Worm (Caenorhabditis elegans) whole organism, L1 larva: ENCODE measurements around the gene B0454.8.

ENCODE experiments used
- C04F5.9 ChIP-seq: sonication (generic microtip); optimal IDR thresholded peaks from 2 replicates; lab custom pipeline; 2016; ENCODE audit warnings: missing genetic modification characterization, missing compliant biosample characterization
- C34B4.2 ChIP-seq: sonication (generic microtip); optimal IDR thresholded peaks from 2 replicates; lab custom pipeline; 2017; ENCODE audit warnings: mild to moderate bottlenecking, missing genetic modification characterization, missing compliant biosample characterization
- F16B12.6 ChIP-seq: fragments of 150-350 bp; optimal IDR thresholded peaks from 2 replicates; lab custom pipeline; 2014; ENCODE audit warnings: missing biosample characterization, missing genetic modification characterization
- Y116A8C.19 ChIP-seq: sonication (generic microtip); optimal IDR thresholded peaks from 2 replicates; lab custom pipeline; 2016; ENCODE audit warnings: missing compliant biosample characterization, missing genetic modification characterization, borderline replicate concordance
- aha-1 ChIP-seq: fragments of 150-350 bp; optimal IDR thresholded peaks from 2 replicates; lab custom pipeline; 2014; ENCODE audit warnings: missing biosample characterization, missing genetic modification characterization
- ama-1 ChIP-seq: fragments of 150-350 bp; optimal IDR thresholded peaks from 2 replicates; lab custom pipeline; 2014
- blmp-1 ChIP-seq: fragments of 150-350 bp; optimal IDR thresholded peaks from 2 replicates; lab custom pipeline; 2014; ENCODE audit warnings: missing biosample characterization, missing genetic modification characterization
- ceh-63 ChIP-seq: fragments of 200-800 bp; sonication (Bioruptor generic); optimal IDR thresholded peaks from 2 replicates; lab custom pipeline; 2018; ENCODE audit warnings: mild to moderate bottlenecking, missing genetic modification characterization, missing compliant biosample characterization
- ceh-88 ChIP-seq: fragments of 200-800 bp; sonication (Bioruptor generic); IDR thresholded peaks from 2 replicates; pipeline ENCODE4 v1.3.6; 2022; ENCODE audit warnings: missing genetic modification characterization, missing compliant biosample characterization
- ceh-90 ChIP-seq: sonication (generic microtip); optimal IDR thresholded peaks from 2 replicates; lab custom pipeline; 2016; ENCODE audit warnings: missing genetic modification characterization, missing compliant biosample characterization
- ces-1 ChIP-seq: fragments of 150-350 bp; optimal IDR thresholded peaks from 2 replicates; lab custom pipeline; 2014; ENCODE audit warnings: missing biosample characterization, missing genetic modification reagents, missing genetic modification characterization
- dpl-1 ChIP-seq, 3 experiments: fragments of 150-350 bp in 2 of 3; sonication (generic microtip) in 1 of 3; optimal IDR thresholded peaks; 2 replicates each; lab custom pipeline; 2014 to 2017; ENCODE audit warnings: missing biosample characterization in 3 of 3, missing genetic modification characterization in 3 of 3, missing genetic modification reagents in 3 of 3
- dsc-1 ChIP-seq: sonication (generic microtip); optimal IDR thresholded peaks from 2 replicates; lab custom pipeline; 2016; ENCODE audit warnings: mild to moderate bottlenecking, missing genetic modification characterization, missing compliant biosample characterization
- efl-1 ChIP-seq, 4 experiments: fragments of 150-350 bp; optimal IDR thresholded peaks in 3 of 4; peaks in 1 of 4; 1 replicate in 1 of 4; 2 replicates in 3 of 4; lab custom pipeline; 2014; ENCODE audit warnings: missing biosample characterization in 2 of 4, missing genetic modification characterization in 2 of 4, missing genetic modification reagents in 2 of 4
- egl-13 ChIP-seq: sonication (generic microtip); optimal IDR thresholded peaks from 2 replicates; lab custom pipeline; 2016; ENCODE audit warnings: missing genotype, missing genetic modification reagents, missing genetic modification characterization, missing compliant biosample characterization
- egl-27 ChIP-seq, 2 experiments: fragments of 150-350 bp in 1 of 2; sonication (generic microtip); optimal IDR thresholded peaks; 3 replicates each; lab custom pipeline; 2017 to 2018; ENCODE audit warnings: missing biosample characterization in 2 of 2, missing genetic modification characterization in 2 of 2, missing genetic modification reagents in 2 of 2
- elt-2 ChIP-seq: sonication (generic microtip); optimal IDR thresholded peaks from 2 replicates; lab custom pipeline; 2016; ENCODE audit warnings: missing genetic modification characterization, mild to moderate bottlenecking, inconsistent platforms, missing compliant biosample characterization, missing genetic modification reagents
- elt-3 ChIP-seq, 6 experiments: fragments of 150-350 bp in 1 of 6; sonication (generic microtip); optimal IDR thresholded peaks; 2 replicates each; lab custom pipeline; 2017 to 2018; ENCODE audit warnings: missing biosample characterization in 6 of 6, missing genetic modification characterization in 6 of 6, inconsistent platforms in 1 of 6
- fkh-8 ChIP-seq: sonication (generic microtip); optimal IDR thresholded peaks from 2 replicates; lab custom pipeline; 2016; ENCODE audit warnings: mild to moderate bottlenecking, missing genetic modification characterization, missing compliant biosample characterization
- fos-1 ChIP-seq: fragments of 150-350 bp; optimal IDR thresholded peaks from 2 replicates; lab custom pipeline; 2014; ENCODE audit warnings: missing biosample characterization, missing genetic modification characterization
- grh-1 ChIP-seq: fragments of 200-800 bp; sonication (Bioruptor generic); IDR thresholded peaks from 2 replicates; pipeline ENCODE4 v1.3.6; 2022; ENCODE audit warnings: missing genetic modification reagents, missing genetic modification characterization, missing compliant biosample characterization
- hlh-17 ChIP-seq: fragments of 200-800 bp; sonication (Bioruptor generic); optimal IDR thresholded peaks from 2 replicates; lab custom pipeline; 2018; ENCODE audit warnings: missing genetic modification characterization, mild to moderate bottlenecking, missing compliant biosample characterization, moderate library complexity, borderline replicate concordance
- hlh-4 ChIP-seq: sonication (generic microtip); optimal IDR thresholded peaks from 2 replicates; lab custom pipeline; 2016; ENCODE audit warnings: mild to moderate bottlenecking, missing genetic modification characterization, missing compliant biosample characterization
- jun-1 ChIP-seq: fragments of 150-350 bp; optimal IDR thresholded peaks from 2 replicates; lab custom pipeline; 2014; ENCODE audit warnings: missing biosample characterization, missing genetic modification reagents, missing genetic modification characterization
- lin-13 ChIP-seq: fragments of 150-350 bp; optimal IDR thresholded peaks from 2 replicates; lab custom pipeline; 2014; ENCODE audit warnings: missing biosample characterization, missing genetic modification reagents, missing genetic modification characterization
- lin-15B ChIP-seq: fragments of 150-350 bp; sonication (generic microtip); optimal IDR thresholded peaks from 3 replicates; lab custom pipeline; 2014; ENCODE audit warnings: missing biosample characterization, missing genetic modification characterization
- lin-39 ChIP-seq: fragments of 150-350 bp; optimal IDR thresholded peaks from 2 replicates; lab custom pipeline; 2014; ENCODE audit warnings: missing biosample characterization, missing genetic modification reagents, missing genetic modification characterization
- mdl-1 ChIP-seq, 2 experiments: fragments of 150-350 bp; optimal IDR thresholded peaks; 2 replicates each; lab custom pipeline; 2014 to 2017; ENCODE audit warnings: missing biosample characterization in 2 of 2, missing genetic modification characterization in 2 of 2, inconsistent platforms in 1 of 2
- nhr-12 ChIP-seq: sonication (generic microtip); optimal IDR thresholded peaks from 2 replicates; lab custom pipeline; 2017; ENCODE audit warnings: missing biosample characterization, missing genetic modification characterization
- nhr-28 ChIP-seq: fragments of 150-350 bp; optimal IDR thresholded peaks from 2 replicates; lab custom pipeline; 2014; ENCODE audit warnings: missing biosample characterization, missing genetic modification characterization
- nhr-47 ChIP-seq: sonication (generic microtip); optimal IDR thresholded peaks from 2 replicates; lab custom pipeline; 2016; ENCODE audit warnings: mild to moderate bottlenecking, missing genetic modification characterization, moderate library complexity, missing compliant biosample characterization
- nhr-76 ChIP-seq: sonication (generic microtip); optimal IDR thresholded peaks from 2 replicates; lab custom pipeline; 2017; ENCODE audit warnings: missing biosample characterization, missing genetic modification characterization
- nhr-77 ChIP-seq: fragments of 150-350 bp; optimal IDR thresholded peaks from 2 replicates; lab custom pipeline; 2014; ENCODE audit warnings: missing biosample characterization, missing genetic modification characterization
- pqm-1 ChIP-seq: sonication (generic microtip); optimal IDR thresholded peaks from 3 replicates; lab custom pipeline; 2017; ENCODE audit warnings: missing biosample characterization, missing genetic modification characterization
- sptf-1 ChIP-seq: fragments of 150-350 bp; optimal IDR thresholded peaks from 2 replicates; lab custom pipeline; 2014; ENCODE audit warnings: missing biosample characterization, missing genetic modification characterization
- sup-37 ChIP-seq: fragments of 200-800 bp; sonication (Bioruptor generic); optimal IDR thresholded peaks from 2 replicates; lab custom pipeline; 2018; ENCODE audit warnings: mild to moderate bottlenecking, missing genetic modification characterization, missing compliant biosample characterization
- tlp-1 ChIP-seq: fragments of 150-350 bp; optimal IDR thresholded peaks from 2 replicates; lab custom pipeline; 2014; ENCODE audit warnings: missing biosample characterization, missing genetic modification characterization
- unc-30 ChIP-seq: sonication (generic microtip); optimal IDR thresholded peaks from 2 replicates; lab custom pipeline; 2017; ENCODE audit warnings: missing biosample characterization, missing genetic modification characterization
- unc-62 ChIP-seq: fragments of 150-350 bp; optimal IDR thresholded peaks from 2 replicates; lab custom pipeline; 2014; ENCODE audit warnings: missing biosample characterization, missing genetic modification reagents, missing genetic modification characterization
- unc-98 ChIP-seq: fragments of 200-800 bp; sonication (Bioruptor generic); IDR thresholded peaks from 2 replicates; pipeline ENCODE4 v1.3.6; 2022; ENCODE audit warnings: missing genetic modification characterization, missing compliant biosample characterization
- zag-1 ChIP-seq: fragments of 150-350 bp; optimal IDR thresholded peaks from 2 replicates; lab custom pipeline; 2014; ENCODE audit warnings: missing biosample characterization, missing genetic modification characterization
- zip-4 ChIP-seq: fragments of 200-800 bp; sonication (Bioruptor generic); optimal IDR thresholded peaks from 2 replicates; lab custom pipeline; 2018; ENCODE audit warnings: mild to moderate bottlenecking, missing genetic modification characterization, moderate library complexity, missing compliant biosample characterization
- ztf-4 ChIP-seq: fragments of 150-350 bp; optimal IDR thresholded peaks from 2 replicates; lab custom pipeline; 2014; ENCODE audit warnings: missing biosample characterization, missing genetic modification characterization

B0454.8 gene

DNA sequence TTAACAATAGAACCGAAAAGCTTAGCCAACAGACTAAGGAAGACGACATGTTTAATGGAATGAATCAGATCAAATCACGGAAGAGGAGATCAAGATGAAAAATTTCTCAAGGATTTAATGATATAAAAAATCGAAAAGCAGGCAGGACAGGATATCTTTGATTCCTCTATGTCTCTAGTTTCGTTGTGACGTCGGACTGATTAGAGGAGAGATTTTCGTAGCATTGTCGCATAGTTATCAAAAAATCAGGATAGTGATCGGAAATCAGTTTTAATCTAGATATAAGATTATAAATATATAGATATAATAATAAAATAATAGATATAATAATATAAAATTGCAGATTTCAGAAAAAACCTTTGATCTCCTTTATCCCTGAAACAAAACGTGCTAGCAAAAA lies at the start of gene B0454.8:
Gene B0454.8, minus strand, starts transcription at position 101 of the 400 bp plus-strand sequence.
- no peak for TF ChIP-seq nhr-47 (tag; lab: Kevin White, UChicago)
- TF ChIP-seq F16B12.6 (tag; lab: Kevin White, UChicago): no peak
- no peak for TF ChIP-seq ama-1 (lab: Kevin White, UChicago)
- TF ChIP-seq lin-15B: no peak
- TF ChIP-seq unc-62 (GFP tag; lab: Kevin White, UChicago): no peak
- no peak for TF ChIP-seq ces-1
- no peak for TF ChIP-seq nhr-77 (tag; lab: Kevin White, UChicago)
- TF ChIP-seq ztf-4 (tag; lab: Kevin White, UChicago): no peak
- TF ChIP-seq zip-4 (GFP tag; lab: Kevin White, UChicago): no peak

DNA sequence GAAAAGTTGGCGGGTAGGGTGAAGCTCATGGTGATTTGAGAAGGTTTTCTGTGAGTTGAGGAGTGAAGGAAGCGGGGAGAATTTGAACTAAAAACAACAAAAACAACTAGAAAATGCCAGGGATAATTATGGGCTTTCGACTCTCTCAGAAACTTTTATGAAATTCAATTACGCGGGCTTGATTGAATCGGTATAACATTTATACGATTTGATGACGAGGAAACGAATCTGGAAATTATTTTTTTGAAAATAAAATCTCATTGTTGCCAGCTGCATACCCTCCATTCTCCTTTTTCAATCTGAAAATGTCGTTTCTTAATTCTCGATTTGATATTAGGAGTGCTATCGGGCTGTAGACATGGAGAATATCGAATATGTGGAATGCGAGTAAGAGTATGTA lies 48.0 kb upstream of the B0454.8 start, which contains the start of gene srg-21:
Gene srg-21, minus strand, starts transcription at position 101 of the 400 bp plus-strand sequence.
- TF ChIP-seq efl-1 (optimal IDR thresholded peaks at IDR 0.05; lab: Kevin White, UChicago) (no peak), efl-1 (GFP tag; optimal IDR thresholded peaks at IDR 0.05 in 1 of 2; lab: Kevin White, UChicago) (peak in 1 of 2 experiments; percentile 4), C04F5.9 (no peak)

DNA sequence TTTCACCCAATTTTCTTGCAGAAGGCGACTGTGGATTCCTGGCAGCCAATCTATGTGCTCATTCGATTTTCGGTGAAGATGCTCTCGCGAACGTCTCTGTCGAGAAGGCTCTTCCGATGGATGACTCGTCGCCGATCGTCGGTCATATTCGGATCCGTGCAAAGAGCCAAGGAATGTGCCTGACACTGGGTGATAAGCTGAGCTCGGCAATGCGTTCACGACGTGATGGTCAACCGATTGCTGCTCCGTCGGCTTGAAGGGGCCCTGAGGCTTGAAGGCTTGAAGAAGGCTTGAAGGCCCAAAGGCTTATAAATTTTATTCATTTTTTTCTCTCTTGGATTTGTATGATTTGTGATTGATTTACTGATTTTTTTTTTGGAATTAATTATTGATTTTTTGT lies 43.9 kb upstream of the B0454.8 start:
- TF ChIP-seq efl-1 (optimal IDR thresholded peaks at IDR 0.05; lab: Kevin White, UChicago) (no peak), efl-1 (GFP tag; optimal IDR thresholded peaks at IDR 0.05 in 1 of 2; lab: Kevin White, UChicago) (peak in 1 of 2 experiments; percentile 27), sptf-1 (tag; lab: Kevin White, UChicago) (no peak)
- TF ChIP-seq, all 84 proteins: peak for 1

DNA sequence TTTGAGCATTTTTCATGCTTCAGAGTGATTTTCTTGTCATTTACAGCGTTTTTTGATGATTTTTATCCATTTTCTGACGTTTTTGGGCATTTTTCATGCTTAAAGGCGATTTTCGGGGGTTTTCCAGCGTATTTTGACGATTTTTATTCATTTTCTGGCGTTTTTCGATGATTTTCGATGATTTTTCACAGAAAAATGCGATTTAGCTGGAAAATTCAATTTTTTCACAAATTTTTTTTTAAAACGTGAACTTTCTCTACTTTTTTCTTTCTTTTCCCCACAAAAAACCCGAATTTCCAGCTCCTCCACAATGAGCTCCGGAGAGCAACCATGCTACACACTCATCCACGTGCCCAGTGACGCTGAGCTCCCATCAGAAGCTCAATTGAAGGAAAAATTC lies 35.2 kb upstream of the B0454.8 start, which contains the start of gene copb-1:
Gene copb-1, plus strand, starts transcription at position 301 of the 400 bp plus-strand sequence.
- no peak for TF ChIP-seq elt-3 (tag; optimal IDR thresholded peaks at IDR 0.05; lab: Kevin White, UChicago)
- TF ChIP-seq mdl-1 (tag; optimal IDR thresholded peaks at IDR 0.05; lab: Kevin White, UChicago): no peak
- TF ChIP-seq ceh-90: no peak
- no peak for TF ChIP-seq ces-1

DNA sequence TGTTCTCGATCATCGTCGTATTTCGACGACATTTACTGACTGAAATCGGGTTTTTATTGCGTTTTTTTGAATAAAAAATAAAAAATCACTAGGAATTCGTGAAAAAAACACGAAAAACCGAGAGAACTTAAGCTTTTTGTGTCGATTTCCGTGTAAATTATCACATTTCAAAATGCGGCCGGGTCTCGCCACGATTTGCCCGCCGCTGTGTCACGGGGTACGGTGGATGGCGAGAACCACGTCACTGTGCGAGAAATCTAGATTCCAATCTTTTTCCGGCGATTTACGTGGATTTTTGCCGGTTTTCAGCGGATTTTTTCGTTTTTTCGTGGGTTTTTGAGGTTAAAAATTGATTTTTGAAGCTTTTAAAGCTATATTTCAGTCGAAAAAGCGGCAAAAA lies 33.7 kb upstream of the B0454.8 start, which contains the start of gene Y25C1A.8:
Gene Y25C1A.8, minus strand, starts transcription at position 45 of the 400 bp plus-strand sequence.
- TF ChIP-seq aha-1 (tag; lab: Kevin White, UChicago): peak; percentile 48
- TF ChIP-seq jun-1 (tag; lab: Kevin White, UChicago): peak; percentile 81
- TF ChIP-seq unc-62 (GFP tag; lab: Kevin White, UChicago): no peak
- TF ChIP-seq Y116A8C.19 (tag; lab: Kevin White, UChicago): no peak
- TF ChIP-seq pqm-1 (tag; lab: Kevin White, UChicago): no peak
- TF ChIP-seq zag-1: no peak
- TF ChIP-seq fkh-8 (tag; lab: Kevin White, UChicago): peak; percentile 93
- TF ChIP-seq blmp-1 (tag; lab: Kevin White, UChicago): peak; percentile 43
- no peak for TF ChIP-seq tlp-1
- TF ChIP-seq egl-27 (tag; optimal IDR thresholded peaks at IDR 0.05; lab: Kevin White, UChicago): peak in 1 of 2 experiments; percentile 45
- TF ChIP-seq nhr-28 (tag; lab: Kevin White, UChicago): no peak
- peak; percentile 73 to 85 (median 84) for TF ChIP-seq dpl-1 (GFP tag; optimal IDR thresholded peaks at IDR 0.05; lab: Kevin White, UChicago)
- TF ChIP-seq unc-30: no peak
- peak; percentile 89 for TF ChIP-seq grh-1 (GFP tag; lab: Robert Waterston, UW)
- TF ChIP-seq ztf-4 (tag; lab: Kevin White, UChicago): peak; percentile 86
- peak; percentile 23 for TF ChIP-seq ama-1 (lab: Kevin White, UChicago)
- TF ChIP-seq elt-2 (tag; lab: Kevin White, UChicago): peak; percentile 83
- peak; percentile 87 for TF ChIP-seq zip-4 (GFP tag; lab: Kevin White, UChicago)
- TF ChIP-seq elt-3 (tag; optimal IDR thresholded peaks at IDR 0.05; lab: Kevin White, UChicago): peak in 3 of 6 experiments; percentile 14 to 80 (median 74)
- no peak for TF ChIP-seq ces-1
- TF ChIP-seq fos-1: peak; percentile 75
- TF ChIP-seq sup-37 (GFP tag; lab: Kevin White, UChicago): peak; percentile 84
- peak; percentile 100 for TF ChIP-seq C04F5.9
- peak; percentile 78 for TF ChIP-seq C34B4.2 (tag; lab: Kevin White, UChicago)
- TF ChIP-seq egl-13 (tag; lab: Kevin White, UChicago): peak; percentile 86
- no peak for TF ChIP-seq nhr-12
- TF ChIP-seq hlh-4 (tag; lab: Kevin White, UChicago): no peak
- 0 out of 2 replicates have a peak, but pooled peaks have one; percentile 47 for TF ChIP-seq unc-98 (GFP tag; lab: Robert Waterston, UW)
- TF ChIP-seq lin-13 (GFP tag; lab: Kevin White, UChicago): peak; percentile 87
- peak; percentile 31 for TF ChIP-seq nhr-76 (tag; lab: Kevin White, UChicago)
- peak; percentile 58 for TF ChIP-seq ceh-88
- peak; percentile 94 for TF ChIP-seq lin-39 (tag; lab: Kevin White, UChicago)
- no peak for TF ChIP-seq dsc-1 (tag; lab: Kevin White, UChicago)
- no peak for TF ChIP-seq ceh-63 (GFP tag; lab: Kevin White, UChicago)
- no peak for TF ChIP-seq hlh-17 (GFP tag; lab: Kevin White, UChicago)
